Worm (Caenorhabditis elegans): ENCODE measurements around the gene srx-128.

- no peak for TF ChIP-seq dmd-4 (tag; optimal IDR thresholded peaks at IDR 0.05; ENCODE audit: borderline replicate concordance)
- TF ChIP-seq dve-1 (tag; optimal IDR thresholded peaks at IDR 0.05) = no peak
- TF ChIP-seq pqm-1 (tag; optimal IDR thresholded peaks at IDR 0.05) = no peak
- TF ChIP-seq Y22D7AL.16 (tag; optimal IDR thresholded peaks at IDR 0.05) = no peak
- no peak for TF ChIP-seq lim-6 (tag; optimal IDR thresholded peaks at IDR 0.05)
- no peak for TF ChIP-seq lin-11 (tag; optimal IDR thresholded peaks at IDR 0.05)
- TF ChIP-seq ceh-22 (tag; optimal IDR thresholded peaks at IDR 0.05) = no peak
- no peak for TF ChIP-seq ama-1 (optimal IDR thresholded peaks at IDR 0.05)
Observed at ce11 chrV:13845136-13845535, 7.9 kb downstream of the srx-128 start, which contains the start of gene srx-131.
